Fruit fly (Drosophila melanogaster): ENCODE measurements around the gene CG42717.

CG42717 gene

dm6 chr3L:16045083-16045830 is 12.3 kb upstream of the CG42717 start:
- TF ChIP-seq kay (GFP tag; ENCODE audit: borderline replicate concordance) (peak; percentile 96), cnc (optimal IDR thresholded peaks at IDR 0.05) (peak in 1 of 2 experiments; percentile 15), CG11617 (GFP tag; optimal IDR thresholded peaks at IDR 0.05) (no peak), CG12768 (GFP tag; optimal IDR thresholded peaks at IDR 0.05) (no peak), tj (GFP tag; optimal IDR thresholded peaks at IDR 0.05) (peak; percentile 80)

- TF ChIP-seq CG12768 (GFP tag; optimal IDR thresholded peaks at IDR 0.05) (no peak), CG14711 (tag; optimal IDR thresholded peaks at IDR 0.05) (no peak), tj (GFP tag; optimal IDR thresholded peaks at IDR 0.05) (no peak)
Measured at dm6 chr3L:16043782-16044352, 10.9 kb upstream of the CG42717 start.

dm6 chr3L:16043045-16043781 is 10.2 kb upstream of the CG42717 start:
- no peak for TF ChIP-seq toe (GFP tag; optimal IDR thresholded peaks at IDR 0.05)
- peak; percentile 11 for TF ChIP-seq bab1 (GFP tag; optimal IDR thresholded peaks at IDR 0.05)
- TF ChIP-seq CG1620 (GFP tag; optimal IDR thresholded peaks at IDR 0.05): no peak
- no peak for TF ChIP-seq CG7045 (GFP tag; optimal IDR thresholded peaks at IDR 0.05)
- TF ChIP-seq Crg-1 (GFP tag; optimal IDR thresholded peaks at IDR 0.05): no peak
- peak; percentile 16 for TF ChIP-seq CG7101 (tag; optimal IDR thresholded peaks at IDR 0.05)
- TF ChIP-seq CG14711 (tag; optimal IDR thresholded peaks at IDR 0.05): peak; percentile 42
- no peak for TF ChIP-seq CG12768 (GFP tag; optimal IDR thresholded peaks at IDR 0.05)
- TF ChIP-seq tj (GFP tag; optimal IDR thresholded peaks at IDR 0.05): peak; percentile 17
- TF ChIP-seq cnc (optimal IDR thresholded peaks at IDR 0.05): no peak

dm6 chr3L:16042640-16043039 is 9.7 kb upstream of the CG42717 start:
- no peak for TF ChIP-seq Mnt (GFP tag; optimal IDR thresholded peaks at IDR 0.05)
- TF ChIP-seq tj (GFP tag; optimal IDR thresholded peaks at IDR 0.05): no peak
- no peak for TF ChIP-seq cnc (optimal IDR thresholded peaks at IDR 0.05)
- TF ChIP-seq CG7101 (tag; optimal IDR thresholded peaks at IDR 0.05): no peak

- TF ChIP-seq kay (GFP tag; ENCODE audit: borderline replicate concordance) (peak; percentile 84), tj (GFP tag; optimal IDR thresholded peaks at IDR 0.05) (no peak)
Measured at dm6 chr3L:16042080-16042344, 9.0 kb upstream of the CG42717 start.

dm6 chr3L:16041260-16042079 is 8.5 kb upstream of the CG42717 start:
- TF ChIP-seq CG1620 (GFP tag; optimal IDR thresholded peaks at IDR 0.05) (no peak), CG11617 (GFP tag; optimal IDR thresholded peaks at IDR 0.05) (no peak), tj (GFP tag; optimal IDR thresholded peaks at IDR 0.05) (peak; percentile 25), Hr96 (GFP tag; optimal IDR thresholded peaks at IDR 0.05) (peak; percentile 8)

- TF ChIP-seq kay (GFP tag; ENCODE audit: borderline replicate concordance): peak; percentile 61
- no peak for TF ChIP-seq ovo (GFP tag; optimal IDR thresholded peaks at IDR 0.05)
Measured at dm6 chr3L:16040389-16040788, 7.4 kb upstream of the CG42717 start.

dm6 chr3L:16039063-16039462 is 6.1 kb upstream of the CG42717 start:
- TF ChIP-seq CG12768 (GFP tag; optimal IDR thresholded peaks at IDR 0.05) (no peak), CG14711 (tag; optimal IDR thresholded peaks at IDR 0.05) (no peak), cic (GFP tag; optimal IDR thresholded peaks at IDR 0.05) (no peak), CG5204 (GFP tag; optimal IDR thresholded peaks at IDR 0.05) (no peak), pad (GFP tag; optimal IDR thresholded peaks at IDR 0.05) (no peak), cnc (optimal IDR thresholded peaks at IDR 0.05) (no peak), CG33017 (tag; optimal IDR thresholded peaks at IDR 0.05) (no peak), Hr96 (GFP tag; optimal IDR thresholded peaks at IDR 0.05) (no peak), tj (GFP tag; optimal IDR thresholded peaks at IDR 0.05) (no peak), CG7101 (tag; optimal IDR thresholded peaks at IDR 0.05) (no peak), CG7045 (GFP tag; optimal IDR thresholded peaks at IDR 0.05) (no peak), bab1 (GFP tag; optimal IDR thresholded peaks at IDR 0.05) (no peak), kay (GFP tag; ENCODE audit: borderline replicate concordance) (no peak), CG1620 (GFP tag; optimal IDR thresholded peaks at IDR 0.05) (no peak), ovo (GFP tag; optimal IDR thresholded peaks at IDR 0.05) (no peak), CG11617 (GFP tag; optimal IDR thresholded peaks at IDR 0.05) (no peak), Clk (GFP tag; optimal IDR thresholded peaks at IDR 0.05) (no peak), toe (GFP tag; optimal IDR thresholded peaks at IDR 0.05) (no peak)
